Fruit fly (Drosophila melanogaster): Measurements from ENCODE around the gene Rox8.

dm6 chr3R:24008887-24009286 lies 39.2 kb downstream of the Rox8 start:
- no peak for TF ChIP-seq usp (GFP tag; optimal IDR thresholded peaks at IDR 0.05)
- TF ChIP-seq CG8478 (optimal IDR thresholded peaks at IDR 0.05), result no peak
- no peak for TF ChIP-seq psq (optimal IDR thresholded peaks at IDR 0.05)
- TF ChIP-seq pan (optimal IDR thresholded peaks at IDR 0.05), result no peak
